Fruit fly (Drosophila melanogaster) whole organism, embryonic: ENCODE results near the gene CG13085.

Experiments used
- Abd-B ChIP-seq: fragments of 200-800 bp; sonication (Bioruptor generic); optimal IDR thresholded peaks from 2 replicates; lab custom pipeline; 2018; ENCODE audit warnings: missing biosample characterization, mild to moderate bottlenecking, missing genetic modification characterization, moderate library complexity
- BtbVII ChIP-seq: fragments of 200-800 bp; sonication (Bioruptor generic); optimal IDR thresholded peaks from 3 replicates; lab custom pipeline; 2017; ENCODE audit warnings: missing biosample characterization, mild to moderate bottlenecking, missing genetic modification characterization
- CG11696 ChIP-seq: fragments of 200-800 bp; sonication (Bioruptor generic); IDR thresholded peaks from 2 replicates; pipeline ENCODE4 v1.3.6; 2022; ENCODE audit warnings: missing biosample characterization, missing genetic modification characterization
- CG12155 ChIP-seq: fragments of 200-800 bp; sonication (Bioruptor generic); optimal IDR thresholded peaks from 3 replicates; lab custom pipeline; 2016; ENCODE audit warnings: missing biosample characterization, missing genetic modification characterization
- CG12659 ChIP-seq: fragments of 200-800 bp; sonication (Bioruptor generic); optimal IDR thresholded peaks from 3 replicates; lab custom pipeline; 2017; ENCODE audit warnings: mild to moderate bottlenecking, missing biosample characterization, missing genetic modification reagents, missing genetic modification characterization
- CG12769 ChIP-seq: fragments of 200-800 bp; sonication (Bioruptor generic); optimal IDR thresholded peaks from 2 replicates; lab custom pipeline; 2019; ENCODE audit warnings: missing biosample characterization, mild to moderate bottlenecking, missing genetic modification characterization, moderate library complexity
- CG14441 ChIP-seq: fragments of 200-800 bp; sonication (Bioruptor generic); IDR thresholded peaks from 2 replicates; pipeline ENCODE4 v1.3.6; 2022; ENCODE audit warnings: missing biosample characterization, missing genetic modification characterization
- CG15073 ChIP-seq: fragments of 200-800 bp; sonication (Bioruptor generic); optimal IDR thresholded peaks from 2 replicates; lab custom pipeline; 2016; ENCODE audit warnings: missing biosample characterization, missing genetic modification characterization
- CG1647 ChIP-seq: fragments of 200-800 bp; sonication (Bioruptor generic); optimal IDR thresholded peaks from 3 replicates; lab custom pipeline; 2016; ENCODE audit warnings: missing biosample characterization, missing genetic modification characterization
- CG18011 ChIP-seq: fragments of 200-800 bp; sonication (Bioruptor generic); optimal IDR thresholded peaks from 2 replicates; lab custom pipeline; 2017; ENCODE audit warnings: missing biosample characterization, missing genetic modification characterization, mild to moderate bottlenecking, moderate library complexity, missing genotype
- CG4820 ChIP-seq: fragments of 200-800 bp; sonication (Bioruptor generic); optimal IDR thresholded peaks from 3 replicates; lab custom pipeline; 2016; ENCODE audit warnings: missing biosample characterization, missing genetic modification characterization
- CG6254 ChIP-seq: fragments of 200-800 bp; sonication (Bioruptor generic); optimal IDR thresholded peaks from 3 replicates; lab custom pipeline; 2017; ENCODE audit warnings: mild to moderate bottlenecking, missing biosample characterization, missing genetic modification reagents, missing genetic modification characterization
- CG6813 ChIP-seq: fragments of 200-800 bp; sonication (Bioruptor generic); optimal IDR thresholded peaks from 2 replicates; lab custom pipeline; 2017; ENCODE audit warnings: missing biosample characterization, missing genetic modification characterization, mild to moderate bottlenecking, moderate library complexity, missing genetic modification reagents
- CG7745 ChIP-seq: fragments of 200-800 bp; sonication (Bioruptor generic); optimal IDR thresholded peaks from 2 replicates; lab custom pipeline; 2018; ENCODE audit warnings: missing biosample characterization, mild to moderate bottlenecking, missing genetic modification characterization, moderate library complexity
- CG7839 ChIP-seq: fragments of 200-800 bp; sonication (Bioruptor generic); optimal IDR thresholded peaks from 3 replicates; lab custom pipeline; 2018; ENCODE audit warnings: missing biosample characterization, mild to moderate bottlenecking, missing genetic modification characterization, moderate library complexity
- CG7928 ChIP-seq: fragments of 200-800 bp; sonication (Bioruptor generic); optimal IDR thresholded peaks from 2 replicates; lab custom pipeline; 2017; ENCODE audit warnings: missing biosample characterization, mild to moderate bottlenecking, missing genetic modification characterization
- CG9609 ChIP-seq: fragments of 200-800 bp; sonication (Bioruptor generic); optimal IDR thresholded peaks from 3 replicates; lab custom pipeline; 2016; ENCODE audit warnings: missing biosample characterization, missing genetic modification characterization
- CG9727 ChIP-seq: fragments of 200-800 bp; sonication (Bioruptor generic); optimal IDR thresholded peaks from 3 replicates; lab custom pipeline; 2017; ENCODE audit warnings: missing biosample characterization, mild to moderate bottlenecking, missing genetic modification characterization
- Chrac-16 ChIP-seq: fragments of 200-800 bp; sonication (Bioruptor generic); optimal IDR thresholded peaks from 3 replicates; lab custom pipeline; 2016; ENCODE audit warnings: missing biosample characterization, missing genetic modification characterization
- Drgx ChIP-seq: fragments of 200-800 bp; sonication (Bioruptor generic); IDR thresholded peaks from 2 replicates; pipeline ENCODE4 v1.3.6; 2022; ENCODE audit warnings: missing biosample characterization, missing genetic modification characterization
- Gsc ChIP-seq: fragments of 200-800 bp; sonication (Bioruptor generic); IDR thresholded peaks from 2 replicates; pipeline ENCODE4 v1.3.6; 2022; ENCODE audit warnings: missing biosample characterization, missing genetic modification characterization
- H15 ChIP-seq: fragments of 200-800 bp; sonication (Bioruptor generic); IDR thresholded peaks from 3 replicates; pipeline ENCODE4 v1.3.6; 2022; ENCODE audit warnings: missing biosample characterization, missing genetic modification characterization
- Hmr ChIP-seq: fragments of 200-800 bp; sonication (Bioruptor generic); optimal IDR thresholded peaks from 3 replicates; lab custom pipeline; 2017; ENCODE audit warnings: mild to moderate bottlenecking, missing biosample characterization, missing genetic modification reagents, missing genetic modification characterization
- Lpt ChIP-seq: fragments of >200 bp; optimal IDR thresholded peaks from 2 replicates; lab custom pipeline; 2018; ENCODE audit warnings: missing biosample characterization, missing genetic modification characterization
- Med ChIP-seq: fragments of 200-800 bp; sonication (Bioruptor generic); peaks from one replicate; lab custom pipeline; 2016; ENCODE audit warnings: missing biosample characterization, missing genetic modification characterization, mild to moderate bottlenecking, inconsistent platforms, moderate library complexity
- NC2α ChIP-seq: fragments of 200-800 bp; sonication (Bioruptor generic); optimal IDR thresholded peaks from 2 replicates; lab custom pipeline; 2016; ENCODE audit warnings: missing biosample characterization, missing genetic modification characterization
- NFAT ChIP-seq: fragments of 200-800 bp; sonication (Bioruptor generic); IDR thresholded peaks from 2 replicates; pipeline ENCODE4 v1.3.6; 2022; ENCODE audit warnings: missing biosample characterization, missing genetic modification characterization
- Oaz ChIP-seq: fragments of 200-800 bp; sonication (Bioruptor generic); IDR thresholded peaks from 2 replicates; pipeline ENCODE4 v1.3.6; 2022; ENCODE audit warnings: missing biosample characterization, missing genetic modification characterization
- Optix ChIP-seq: fragments of 200-800 bp; sonication (Bioruptor generic); IDR thresholded peaks from 3 replicates; pipeline ENCODE4 v1.3.6; 2022; ENCODE audit warnings: missing biosample characterization, missing genetic modification characterization
- Ptx1 ChIP-seq: fragments of 200-800 bp; sonication (Bioruptor generic); IDR thresholded peaks from 2 replicates; pipeline ENCODE4 v1.3.6; 2022; ENCODE audit warnings: missing biosample characterization, missing genetic modification characterization
- Stat92E ChIP-seq, 3 experiments: fragments of >200 bp in 2 of 3; fragments of 200-800 bp in 1 of 3; sonication (Bioruptor generic) in 1 of 3; optimal IDR thresholded peaks; 2 replicates each; lab custom pipeline; 2017 to 2019; ENCODE audit warnings: missing biosample characterization in 3 of 3, missing genetic modification characterization in 3 of 3, mild to moderate bottlenecking in 1 of 3, moderate library complexity in 1 of 3
- Tbp ChIP-seq: fragments of >200 bp; optimal IDR thresholded peaks from 2 replicates; lab custom pipeline; 2018; ENCODE audit warnings: missing biosample characterization, missing genetic modification characterization
- al ChIP-seq: fragments of 200-800 bp; sonication (Bioruptor generic); IDR thresholded peaks from 2 replicates; pipeline ENCODE4 v1.3.6; 2022; ENCODE audit warnings: missing biosample characterization, missing genetic modification characterization
- cato ChIP-seq: fragments of 200-800 bp; sonication (Bioruptor generic); optimal IDR thresholded peaks from 2 replicates; lab custom pipeline; 2016; ENCODE audit warnings: missing biosample characterization, missing genetic modification characterization, borderline replicate concordance
- crol ChIP-seq: fragments of 200-800 bp; sonication (Bioruptor generic); IDR thresholded peaks from 2 replicates; pipeline ENCODE4 v1.3.6; 2022; ENCODE audit warnings: missing biosample characterization, missing genetic modification characterization
- danr ChIP-seq: fragments of 200-800 bp; sonication (Bioruptor generic); IDR thresholded peaks from 2 replicates; pipeline ENCODE4 v1.3.6; 2022; ENCODE audit warnings: missing biosample characterization, missing genetic modification characterization
- eve ChIP-seq, 2 experiments: fragments of >200 bp; optimal IDR thresholded peaks; 2 replicates each; lab custom pipeline; 2017; ENCODE audit warnings: missing biosample characterization in 2 of 2, missing genetic modification characterization in 2 of 2
- fd64A ChIP-seq: fragments of 200-800 bp; sonication (Bioruptor generic); optimal IDR thresholded peaks from 3 replicates; lab custom pipeline; 2018; ENCODE audit warnings: missing biosample characterization, mild to moderate bottlenecking, missing genetic modification characterization
- fu2 ChIP-seq: fragments of 200-800 bp; sonication (Bioruptor generic); optimal IDR thresholded peaks from 2 replicates; lab custom pipeline; 2016; ENCODE audit warnings: missing biosample characterization, missing genetic modification characterization
- gcm2 ChIP-seq: fragments of 200-800 bp; sonication (Bioruptor generic); optimal IDR thresholded peaks from 2 replicates; lab custom pipeline; 2016; ENCODE audit warnings: missing biosample characterization, missing genetic modification characterization
- her ChIP-seq: fragments of 200-800 bp; sonication (Bioruptor generic); optimal IDR thresholded peaks from 2 replicates; lab custom pipeline; 2016; ENCODE audit warnings: missing biosample characterization, missing genetic modification characterization
- hth ChIP-seq: fragments of >200 bp; optimal IDR thresholded peaks from 2 replicates; lab custom pipeline; 2017; ENCODE audit warnings: inconsistent platforms
- jing ChIP-seq: fragments of 200-800 bp; sonication (Bioruptor generic); optimal IDR thresholded peaks from 2 replicates; lab custom pipeline; 2018; ENCODE audit warnings: missing biosample characterization, mild to moderate bottlenecking, missing genetic modification characterization
- ken ChIP-seq: fragments of 200-800 bp; sonication (Bioruptor generic); IDR thresholded peaks from 3 replicates; pipeline ENCODE4 v1.3.6; 2022; ENCODE audit warnings: missing biosample characterization, missing genetic modification characterization
- nmo ChIP-seq: fragments of 200-800 bp; sonication (Bioruptor generic); optimal IDR thresholded peaks from 2 replicates; lab custom pipeline; 2018; ENCODE audit warnings: missing biosample characterization, mild to moderate bottlenecking, missing genetic modification characterization, moderate library complexity
- phol ChIP-seq: fragments of 200-800 bp; sonication (Bioruptor generic); optimal IDR thresholded peaks from 3 replicates; lab custom pipeline; 2018; ENCODE audit warnings: missing biosample characterization, mild to moderate bottlenecking, missing genetic modification characterization, moderate library complexity
- run ChIP-seq: fragments of 200-800 bp; sonication (Bioruptor generic); optimal IDR thresholded peaks from 3 replicates; lab custom pipeline; 2018; ENCODE audit warnings: missing biosample characterization, mild to moderate bottlenecking, missing genetic modification characterization
- sens ChIP-seq: fragments of 200-800 bp; sonication (Bioruptor generic); peaks from one replicate; lab custom pipeline; 2016; ENCODE audit warnings: missing biosample characterization, missing genetic modification characterization
- sim ChIP-seq: fragments of 200-800 bp; sonication (Bioruptor generic); IDR thresholded peaks from 2 replicates; pipeline ENCODE4 v1.3.6; 2022; ENCODE audit warnings: missing biosample characterization, missing genetic modification characterization
- slou ChIP-seq: fragments of 200-800 bp; sonication (Bioruptor generic); optimal IDR thresholded peaks from 3 replicates; lab custom pipeline; 2016; ENCODE audit warnings: missing biosample characterization, missing genetic modification characterization
- tap ChIP-seq: fragments of 200-800 bp; optimal IDR thresholded peaks from 3 replicates; lab custom pipeline; 2019; ENCODE audit warnings: missing biosample characterization, mild to moderate bottlenecking, missing genetic modification characterization, moderate library complexity

CG13085 gene

dm6 chr2L:19397617-19398316 lies 26.1 kb upstream of the CG13085 start (continued):
- TF ChIP-seq CG9609 (GFP tag; lab: Kevin White, UChicago), result no peak
- TF ChIP-seq Gsc, result no peak
- no peak for TF ChIP-seq slou (GFP tag; lab: Kevin White, UChicago)
- TF ChIP-seq CG18011 (GFP tag; lab: Kevin White, UChicago), result no peak
- TF ChIP-seq H15 (GFP tag; lab: Robert Waterston, UW), result no peak
- no peak for TF ChIP-seq CG14441 (GFP tag; lab: Robert Waterston, UW)
- peak; percentile 15 for TF ChIP-seq nmo
- TF ChIP-seq run (tag; lab: Kevin White, UChicago), result no peak
- no peak for TF ChIP-seq fd64A
- peak; percentile 15 for TF ChIP-seq CG12659 (GFP tag; lab: Kevin White, UChicago)
- TF ChIP-seq ken (GFP tag; lab: Robert Waterston, UW), result no peak
- no peak for TF ChIP-seq BtbVII (GFP tag; lab: Kevin White, UChicago)
- no peak for TF ChIP-seq Lpt
- no peak for TF ChIP-seq sim (GFP tag; lab: Robert Waterston, UW)
- TF ChIP-seq gcm2, result no peak
- TF ChIP-seq al (GFP tag; lab: Robert Waterston, UW), result no peak
- no peak for TF ChIP-seq crol (GFP tag; lab: Robert Waterston, UW)
- TF ChIP-seq sens (GFP tag; lab: Kevin White, UChicago), result peak; percentile 44
- 0 out of 2 replicates have a peak, but pooled peaks have one; percentile 17 for TF ChIP-seq Ptx1
- TF ChIP-seq CG7745 (tag; lab: Kevin White, UChicago), result no peak
- peak; percentile 3 for TF ChIP-seq CG6254 (GFP tag; lab: Kevin White, UChicago)
- TF ChIP-seq NFAT (GFP tag; lab: Robert Waterston, UW), result no peak
- TF ChIP-seq CG4820, result no peak
- TF ChIP-seq CG7928 (GFP tag; lab: Kevin White, UChicago), result no peak
- TF ChIP-seq CG7839 (tag; lab: Kevin White, UChicago), result peak; percentile 45
- no peak for TF ChIP-seq CG11696 (GFP tag; lab: Robert Waterston, UW)
- peak; percentile 49 for TF ChIP-seq Hmr
- no peak for TF ChIP-seq Tbp
- TF ChIP-seq CG6813, result no peak
- no peak for TF ChIP-seq Optix (GFP tag; lab: Robert Waterston, UW)
- no peak for TF ChIP-seq hth
- peak; percentile 11 for TF ChIP-seq CG12769 (tag; lab: Kevin White, UChicago)
- TF ChIP-seq Stat92E (GFP tag; optimal IDR thresholded peaks at IDR 0.05; lab: Kevin White, UChicago), result no peak
- TF ChIP-seq fu2, result peak; percentile 16
- TF ChIP-seq Abd-B (GFP tag; lab: Kevin White, UChicago), result no peak
- no peak for TF ChIP-seq Oaz (GFP tag; lab: Robert Waterston, UW)
- TF ChIP-seq CG1647 (GFP tag; lab: Kevin White, UChicago), result no peak
- no peak for TF ChIP-seq cato
- TF ChIP-seq phol (tag; lab: Kevin White, UChicago), result peak; percentile 29
- no peak for TF ChIP-seq danr (GFP tag; lab: Robert Waterston, UW)
- peak; percentile 6 for TF ChIP-seq tap (tag; lab: Kevin White, UChicago)
- TF ChIP-seq CG9727 (GFP tag; lab: Kevin White, UChicago), result peak; percentile 21
- TF ChIP-seq her (GFP tag; lab: Kevin White, UChicago), result no peak
- TF ChIP-seq Drgx (GFP tag; lab: Robert Waterston, UW), result 0 out of 2 replicates have a peak, but pooled peaks have one; percentile 13
- peak in 1 of 2 experiments; percentile 79 for TF ChIP-seq eve (GFP tag; optimal IDR thresholded peaks at IDR 0.05; lab: Kevin White, UChicago)
- TF ChIP-seq jing (GFP tag; lab: Kevin White, UChicago), result peak; percentile 6
- no peak for TF ChIP-seq CG15073
- TF ChIP-seq CG12155, result peak; percentile 1
- TF ChIP-seq NC2α (GFP tag; lab: Kevin White, UChicago), result no peak
- TF ChIP-seq Chrac-16 (GFP tag; lab: Kevin White, UChicago), result peak; percentile 21
- TF ChIP-seq Med (GFP tag; lab: Kevin White, UChicago), result peak; percentile 72
